Worm (Caenorhabditis elegans) whole organism, mixed stage, embryonic: ENCODE data around the gene acc-4.

Experiments used
- elt-3 ChIP-seq: fragments of 150-350 bp; optimal IDR thresholded peaks from 2 replicates; lab custom pipeline; 2014; ENCODE audit warnings: missing biosample characterization, missing genetic modification characterization
- ham-2 ChIP-seq: fragments of 200-800 bp; sonication (Bioruptor generic); optimal IDR thresholded peaks from 2 replicates; lab custom pipeline; 2018; ENCODE audit warnings: mild to moderate bottlenecking, missing genetic modification characterization, missing compliant biosample characterization
- lin-13 ChIP-seq: fragments of 150-350 bp; optimal IDR thresholded peaks from 2 replicates; lab custom pipeline; 2014; ENCODE audit warnings: missing biosample characterization, missing genetic modification characterization
- lin-32 ChIP-seq: fragments of 200-800 bp; sonication (Bioruptor generic); optimal IDR thresholded peaks from 2 replicates; lab custom pipeline; 2018; ENCODE audit warnings: mild to moderate bottlenecking, missing genetic modification characterization, missing compliant biosample characterization
- lsy-2 ChIP-seq: fragments of 150-350 bp; optimal IDR thresholded peaks from 2 replicates; lab custom pipeline; 2014; ENCODE audit warnings: missing biosample characterization, missing genetic modification characterization
- mep-1 ChIP-seq: fragments of 150-350 bp; optimal IDR thresholded peaks from 2 replicates; lab custom pipeline; 2017; ENCODE audit warnings: missing biosample characterization, missing genetic modification reagents, missing genetic modification characterization, inconsistent platforms
- mls-2 ChIP-seq: sonication (generic microtip); optimal IDR thresholded peaks from 2 replicates; lab custom pipeline; 2016; ENCODE audit warnings: mild to moderate bottlenecking, missing genetic modification characterization, moderate library complexity, missing compliant biosample characterization
- nhr-237 ChIP-seq: fragments of 150-350 bp; optimal IDR thresholded peaks from 2 replicates; lab custom pipeline; 2014; ENCODE audit warnings: missing biosample characterization, missing genetic modification characterization
- snpc-4 ChIP-seq: fragments of 150-350 bp; optimal IDR thresholded peaks from 2 replicates; lab custom pipeline; 2014; ENCODE audit warnings: missing biosample characterization, missing genetic modification characterization

- TF ChIP-seq snpc-4 (tag; lab: Kevin White, UChicago) (no peak), lin-13 (tag; lab: Kevin White, UChicago) (no peak), elt-3 (tag; lab: Kevin White, UChicago) (no peak), mep-1 (no peak), nhr-237 (tag; lab: Kevin White, UChicago) (no peak), lsy-2 (no peak), lin-32 (GFP tag; lab: Kevin White, UChicago) (no peak), mls-2 (no peak), ham-2 (GFP tag; lab: Kevin White, UChicago) (no peak)
Observed at ce11 chrIII:13434404-13434803, 49.5 kb downstream of the acc-4 start, which contains the start of gene F45G2.7.
